Worm (Caenorhabditis elegans) whole organism, L4 larva: ENCODE results near the gene prx-1.

ENCODE experiments used
- aha-1 ChIP-seq: fragments of 150-350 bp; peaks from one replicate; lab custom pipeline; 2014; ENCODE audit warnings: missing biosample characterization, missing genetic modification characterization
- ama-1 ChIP-seq: fragments of 150-350 bp; optimal IDR thresholded peaks from 2 replicates; lab custom pipeline; 2014; ENCODE audit warnings: inconsistent platforms, mixed read lengths
- ces-1 ChIP-seq: fragments of 150-350 bp; sonication (generic microtip); optimal IDR thresholded peaks from 4 replicates; lab custom pipeline; 2014; ENCODE audit warnings: missing biosample characterization, missing genetic modification reagents, missing genetic modification characterization
- lin-13 ChIP-seq: fragments of 150-350 bp; optimal IDR thresholded peaks from 2 replicates; lab custom pipeline; 2014; ENCODE audit warnings: missing biosample characterization, missing genetic modification reagents, missing genetic modification characterization
- lin-39 ChIP-seq: fragments of 150-350 bp; optimal IDR thresholded peaks from 2 replicates; lab custom pipeline; 2014; ENCODE audit warnings: missing biosample characterization, missing genetic modification reagents, missing genetic modification characterization
- mep-1 ChIP-seq: fragments of 150-350 bp; sonication (generic microtip); optimal IDR thresholded peaks from 3 replicates; lab custom pipeline; 2014; ENCODE audit warnings: missing biosample characterization, missing genetic modification characterization
- nhr-237 ChIP-seq: sonication (generic microtip); optimal IDR thresholded peaks from 2 replicates; lab custom pipeline; 2017; ENCODE audit warnings: missing biosample characterization, missing genetic modification characterization
- snpc-4 ChIP-seq: fragments of 150-350 bp; optimal IDR thresholded peaks from 2 replicates; lab custom pipeline; 2014; ENCODE audit warnings: missing biosample characterization, missing genetic modification characterization
- ztf-11 ChIP-seq: fragments of 150-350 bp; optimal IDR thresholded peaks from 2 replicates; lab custom pipeline; 2014; ENCODE audit warnings: missing biosample characterization, missing genetic modification characterization

DNA sequence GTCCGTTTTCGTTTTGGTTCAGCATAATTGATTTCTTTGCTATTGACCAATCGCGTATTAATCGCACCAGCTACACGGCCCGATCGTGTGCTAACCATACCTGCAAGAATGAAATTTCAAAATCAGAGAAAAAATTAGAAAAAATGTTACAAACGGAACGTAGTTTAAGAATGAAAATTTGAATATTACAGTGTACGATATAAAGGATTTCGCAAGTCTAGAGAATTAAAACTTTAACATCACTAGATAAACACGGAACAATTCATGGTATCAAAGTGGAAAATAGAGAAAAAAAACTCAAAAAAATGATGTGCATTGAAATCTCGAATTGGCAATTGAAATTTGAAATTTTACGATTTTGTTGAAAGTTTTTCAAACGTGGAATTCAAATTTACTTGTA, 17.2 kb upstream of the prx-1 start, which contains the start of gene madd-3:
- no peak for TF ChIP-seq aha-1 (tag; lab: Kevin White, UChicago)
- TF ChIP-seq nhr-237 (tag; lab: Kevin White, UChicago), result no peak
- TF ChIP-seq ces-1, result no peak
- TF ChIP-seq ama-1 (lab: Kevin White, UChicago), result no peak
- TF ChIP-seq snpc-4 (tag; lab: Kevin White, UChicago), result no peak
- no peak for TF ChIP-seq lin-13 (GFP tag; lab: Kevin White, UChicago)
- no peak for TF ChIP-seq mep-1 (tag; lab: Kevin White, UChicago)
- no peak for TF ChIP-seq lin-39 (tag; lab: Kevin White, UChicago)
- TF ChIP-seq ztf-11 (tag; lab: Kevin White, UChicago), result no peak
